Fruit fly (Drosophila melanogaster): ENCODE results near the gene plh.

dm6 chr3R:4979143-4979728, 31.6 kb downstream of the plh start:
- TF ChIP-seq CG8478 (optimal IDR thresholded peaks at IDR 0.05), result no peak
- TF ChIP-seq psq (optimal IDR thresholded peaks at IDR 0.05), result no peak

Measured in whole organism.